Worm (Caenorhabditis elegans) whole organism, L4/young adult: ENCODE measurements around the gene Y97E10AR.1.

ENCODE experiments used
- W03F9.2 ChIP-seq: fragments of 150-350 bp; optimal IDR thresholded peaks from 2 replicates; lab custom pipeline; 2014; ENCODE audit warnings: missing biosample characterization, missing genetic modification characterization
- dao-5 ChIP-seq: sonication (generic microtip); optimal IDR thresholded peaks from 2 replicates; lab custom pipeline; 2016; ENCODE audit warnings: missing genotype, missing genetic modification characterization, moderate library complexity, missing compliant biosample characterization
- him-1 ChIP-seq: sonication (generic microtip); optimal IDR thresholded peaks from 2 replicates; lab custom pipeline; 2016; ENCODE audit warnings: missing genotype, missing genetic modification reagents, missing genetic modification characterization, missing compliant biosample characterization

DNA sequence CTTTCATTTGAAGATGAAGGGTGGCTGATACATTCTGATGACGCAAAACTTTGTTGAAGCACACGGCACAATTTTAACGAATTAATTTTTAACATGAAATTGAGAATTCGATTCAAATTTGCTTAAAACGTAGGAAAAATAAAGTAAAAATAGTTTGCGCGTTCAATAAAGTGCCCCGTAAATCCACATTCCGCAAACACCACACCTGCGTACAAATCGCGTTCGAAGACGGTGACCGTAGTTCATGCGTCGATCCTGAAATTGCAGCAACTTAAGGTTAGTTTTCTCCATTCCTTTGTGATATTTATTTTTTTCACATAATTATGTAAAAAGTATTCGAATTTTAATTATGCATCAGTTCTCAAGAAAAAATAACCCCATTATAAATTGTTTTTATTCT lies 23.5 kb downstream of the Y97E10AR.1 start, which contains the start of gene F43H9.3:
- TF ChIP-seq dao-5 (tag; lab: Kevin White, UChicago): no peak
- no peak for TF ChIP-seq him-1
- TF ChIP-seq W03F9.2 (tag; lab: Kevin White, UChicago): no peak
